Worm (Caenorhabditis elegans): ENCODE data around the gene Y15E3A.3.

ce11 chrX:15312073-15312472 is 13.5 kb downstream of the Y15E3A.3 start:
- TF ChIP-seq elt-3 (tag; optimal IDR thresholded peaks at IDR 0.05) (no peak), elt-1 (tag; optimal IDR thresholded peaks at IDR 0.05; ENCODE audit: borderline replicate concordance, insufficient read depth) (no peak), nhr-76 (tag; optimal IDR thresholded peaks at IDR 0.05) (no peak), nhr-237 (tag; optimal IDR thresholded peaks at IDR 0.05) (no peak), mep-1 (tag; optimal IDR thresholded peaks at IDR 0.05) (no peak), nhr-2 (tag; optimal IDR thresholded peaks at IDR 0.05) (no peak), nhr-28 (tag; optimal IDR thresholded peaks at IDR 0.05) (no peak), unc-62 (GFP tag; optimal IDR thresholded peaks at IDR 0.05) (no peak), pha-4 (tag; optimal IDR thresholded peaks at IDR 0.05) (no peak), ztf-11 (tag; optimal IDR thresholded peaks at IDR 0.05) (no peak), tbx-8 (GFP tag; optimal IDR thresholded peaks at IDR 0.05) (no peak), bed-3 (GFP tag; optimal IDR thresholded peaks at IDR 0.05) (no peak), lin-13 (tag; optimal IDR thresholded peaks at IDR 0.05) (no peak)

Measured in whole organism, mixed stage, embryonic.